Fruit fly (Drosophila melanogaster): ENCODE measurements around the gene NijA.

Gene NijA

dm6 chr3L:10693709-10694403 lies 2.8 kb downstream of the NijA start, which contains the start of gene ND-13B:
TSS of gene ND-13B (minus strand) at chr3L:10694108.
- peak; percentile 64 for TF ChIP-seq CG3919 (GFP tag; optimal IDR thresholded peaks at IDR 0.05)
- peak; percentile 33 for TF ChIP-seq esn (GFP tag; optimal IDR thresholded peaks at IDR 0.05)
- no peak for TF ChIP-seq spab (GFP tag; optimal IDR thresholded peaks at IDR 0.05)
- TF ChIP-seq eg (GFP tag; IDR thresholded peaks at IDR 0.05), result no peak
- peak; percentile 7 for TF ChIP-seq CG31627 (GFP tag; optimal IDR thresholded peaks at IDR 0.05)
- peak; percentile 42 for TF ChIP-seq topi (GFP tag; optimal IDR thresholded peaks at IDR 0.05)
- peak; percentile 19 for TF ChIP-seq svp (GFP tag)
- TF ChIP-seq vri (GFP tag; optimal IDR thresholded peaks at IDR 0.05), result peak; percentile 84
- peak; percentile 45 for TF ChIP-seq Eip78C (GFP tag)
- peak; percentile 46 for TF ChIP-seq cyc (GFP tag; optimal IDR thresholded peaks at IDR 0.05)

- no peak for TF ChIP-seq dsx (GFP tag; optimal IDR thresholded peaks at IDR 0.05; ENCODE audit: poor library complexity, severe bottlenecking)
- no peak for TF ChIP-seq CG6792 (GFP tag; optimal IDR thresholded peaks at IDR 0.05)
- TF ChIP-seq Sox102F (GFP tag; optimal IDR thresholded peaks at IDR 0.05), result no peak
- TF ChIP-seq CG8632 (GFP tag; optimal IDR thresholded peaks at IDR 0.05), result no peak
- TF ChIP-seq svp (GFP tag), result peak; percentile 92
- TF ChIP-seq CG3032 (tag; optimal IDR thresholded peaks at IDR 0.05), result no peak
Measured at dm6 chr3L:10692459-10693217, 4.0 kb downstream of the NijA start, which contains the start of gene CG33493. TSS of gene CG33493 (minus strand) at chr3L:10693167.

dm6 chr3L:10690904-10691408 lies 5.7 kb downstream of the NijA start, which contains the start of gene CG11811:
TSS of gene CG11811 (plus strand) at chr3L:10691024.
- TF ChIP-seq CG6163 (GFP tag; IDR thresholded peaks at IDR 0.05) (peak; percentile 40; the same call in 1 of the 3 replicates), ss (GFP tag; optimal IDR thresholded peaks at IDR 0.05) (no peak), esn (GFP tag; optimal IDR thresholded peaks at IDR 0.05) (peak; percentile 11), CG4318 (GFP tag; optimal IDR thresholded peaks at IDR 0.05) (no peak), fkh (GFP tag; optimal IDR thresholded peaks at IDR 0.05) (peak; percentile 13), CG16779 (tag; optimal IDR thresholded peaks at IDR 0.05) (no peak), CG32006 (GFP tag; optimal IDR thresholded peaks at IDR 0.05) (no peak), CG9139 (GFP tag; optimal IDR thresholded peaks at IDR 0.05) (no peak), lz (GFP tag; optimal IDR thresholded peaks at IDR 0.05) (no peak), eg (GFP tag; IDR thresholded peaks at IDR 0.05) (peak; percentile 55; the same call in 2 of the 3 replicates), Eip78C (GFP tag) (peak; percentile 63), spab (GFP tag; optimal IDR thresholded peaks at IDR 0.05) (no peak), Sox14 (GFP tag; optimal IDR thresholded peaks at IDR 0.05) (peak; percentile 13)

dm6 chr3L:10686625-10687024 lies 10.1 kb downstream of the NijA start:
- TF ChIP-seq CG1621 (tag; optimal IDR thresholded peaks at IDR 0.05), result no peak
- TF ChIP-seq CG8319 (GFP tag; optimal IDR thresholded peaks at IDR 0.05), result no peak
- no peak for TF ChIP-seq CG31627 (GFP tag; optimal IDR thresholded peaks at IDR 0.05)
- no peak for TF ChIP-seq net (GFP tag; optimal IDR thresholded peaks at IDR 0.05)
- TF ChIP-seq CG3032 (tag; optimal IDR thresholded peaks at IDR 0.05), result no peak
- TF ChIP-seq CG3919 (GFP tag; optimal IDR thresholded peaks at IDR 0.05), result no peak
- TF ChIP-seq Met (GFP tag; optimal IDR thresholded peaks at IDR 0.05), result no peak
- no peak for TF ChIP-seq svp (GFP tag)
- no peak for TF ChIP-seq OdsH (GFP tag; optimal IDR thresholded peaks at IDR 0.05)
- no peak for TF ChIP-seq CG10631 (GFP tag; optimal IDR thresholded peaks at IDR 0.05)
- no peak for TF ChIP-seq CG11902 (GFP tag; optimal IDR thresholded peaks at IDR 0.05)
- no peak for TF ChIP-seq CG6854 (GFP tag; optimal IDR thresholded peaks at IDR 0.05)
- TF ChIP-seq CG6276 (GFP tag; optimal IDR thresholded peaks at IDR 0.05), result no peak
- no peak for TF ChIP-seq CG32006 (GFP tag; optimal IDR thresholded peaks at IDR 0.05)
- TF ChIP-seq dac (GFP tag; optimal IDR thresholded peaks at IDR 0.05), result no peak
